Fruit fly (Drosophila melanogaster) whole organism, embryonic: ENCODE measurements around the gene g.

Experiments
- Bdp1 ChIP-seq: fragments of 200-800 bp; sonication (Bioruptor generic); optimal IDR thresholded peaks from 3 replicates; lab custom pipeline; 2016; ENCODE audit warnings: missing biosample characterization, missing genetic modification characterization
- Bteb2 ChIP-seq: fragments of 200-800 bp; sonication (Bioruptor generic); optimal IDR thresholded peaks from 2 replicates; lab custom pipeline; 2016; ENCODE audit warnings: missing biosample characterization, missing genetic modification characterization
- CG10274 ChIP-seq: fragments of 200-800 bp; sonication (Bioruptor generic); optimal IDR thresholded peaks from 3 replicates; lab custom pipeline; 2017; ENCODE audit warnings: missing biosample characterization, mild to moderate bottlenecking, missing genetic modification characterization
- CG10543 ChIP-seq: fragments of 200-800 bp; sonication (Bioruptor generic); optimal IDR thresholded peaks from 3 replicates; lab custom pipeline; 2017; ENCODE audit warnings: missing biosample characterization, mild to moderate bottlenecking, missing genetic modification characterization, moderate library complexity
- CG10979 ChIP-seq: fragments of 200-800 bp; sonication (Bioruptor generic); optimal IDR thresholded peaks from 2 replicates; lab custom pipeline; 2018; ENCODE audit warnings: missing biosample characterization, mild to moderate bottlenecking, missing genetic modification characterization, moderate library complexity
- CG11247 ChIP-seq: fragments of 200-800 bp; sonication (Bioruptor generic); IDR thresholded peaks from 2 replicates; pipeline ENCODE4 v1.3.6; 2022; ENCODE audit warnings: missing biosample characterization, missing genetic modification characterization
- CG12299 ChIP-seq: fragments of 200-800 bp; sonication (Bioruptor generic); optimal IDR thresholded peaks from 2 replicates; lab custom pipeline; 2018; ENCODE audit warnings: missing biosample characterization, mild to moderate bottlenecking, missing genetic modification characterization
- CG1603 ChIP-seq: fragments of 200-800 bp; sonication (Bioruptor generic); optimal IDR thresholded peaks from 2 replicates; lab custom pipeline; 2019; ENCODE audit warnings: missing biosample characterization, mild to moderate bottlenecking, missing genetic modification characterization, moderate library complexity
- CG17361 ChIP-seq: fragments of 200-800 bp; sonication (Bioruptor generic); IDR thresholded peaks from 3 replicates; pipeline ENCODE4 v1.3.6; 2022; ENCODE audit warnings: missing biosample characterization, missing genetic modification characterization
- CG18619 ChIP-seq: fragments of 200-800 bp; sonication (Bioruptor generic); optimal IDR thresholded peaks from 3 replicates; lab custom pipeline; 2017; ENCODE audit warnings: missing biosample characterization, mild to moderate bottlenecking, missing genetic modification characterization
- CG3847 ChIP-seq: fragments of 200-800 bp; sonication (Bioruptor generic); IDR thresholded peaks from 2 replicates; pipeline ENCODE4 v1.3.6; 2022; ENCODE audit warnings: missing biosample characterization, missing genetic modification characterization
- CG4328 ChIP-seq: fragments of 200-800 bp; sonication (Bioruptor generic); optimal IDR thresholded peaks from 3 replicates; lab custom pipeline; 2017; ENCODE audit warnings: missing biosample characterization, missing genetic modification reagents, missing genetic modification characterization
- CG4730 ChIP-seq: fragments of 200-800 bp; sonication (Bioruptor generic); IDR thresholded peaks from 2 replicates; pipeline ENCODE4 v1.3.6; 2022; ENCODE audit warnings: missing biosample characterization, missing genetic modification characterization
- CG6791 ChIP-seq: fragments of 200-800 bp; sonication (Bioruptor generic); IDR thresholded peaks from 3 replicates; pipeline ENCODE4 v1.3.6; 2022; ENCODE audit warnings: missing biosample characterization, missing genetic modification characterization; ENCODE audit not compliant: partially characterized antibody
- CG8924 ChIP-seq: fragments of 200-800 bp; optimal IDR thresholded peaks from 3 replicates; lab custom pipeline; 2019; ENCODE audit warnings: missing biosample characterization, mild to moderate bottlenecking, missing genetic modification characterization, moderate library complexity
- CG9609 ChIP-seq: fragments of 200-800 bp; sonication (Bioruptor generic); optimal IDR thresholded peaks from 3 replicates; lab custom pipeline; 2016; ENCODE audit warnings: missing biosample characterization, missing genetic modification characterization
- CG9727 ChIP-seq: fragments of 200-800 bp; sonication (Bioruptor generic); optimal IDR thresholded peaks from 3 replicates; lab custom pipeline; 2017; ENCODE audit warnings: missing biosample characterization, mild to moderate bottlenecking, missing genetic modification characterization
- CoRest ChIP-seq: fragments of 200-800 bp; sonication (Bioruptor generic); optimal IDR thresholded peaks from 3 replicates; lab custom pipeline; 2018; ENCODE audit warnings: missing biosample characterization, mild to moderate bottlenecking, missing genetic modification characterization, moderate library complexity
- Deaf1 ChIP-seq: fragments of 200-800 bp; optimal IDR thresholded peaks from 3 replicates; lab custom pipeline; 2019; ENCODE audit warnings: missing biosample characterization, mild to moderate bottlenecking, missing genetic modification characterization, moderate library complexity
- Dfd ChIP-seq, 2 experiments: fragments of >200 bp; optimal IDR thresholded peaks; 2 replicates each; lab custom pipeline; 2017; ENCODE audit warnings: missing biosample characterization in 2 of 2, missing genetic modification characterization in 2 of 2
- Dll ChIP-seq: fragments of 200-800 bp; sonication (Bioruptor generic); IDR thresholded peaks from 4 replicates; pipeline ENCODE4 v1.3.6; 2022; ENCODE audit warnings: missing biosample characterization, missing genetic modification characterization; ENCODE audit not compliant: partially characterized antibody
- Doc2 ChIP-seq: fragments of 200-800 bp; sonication (Bioruptor generic); IDR thresholded peaks from 2 replicates; pipeline ENCODE4 v1.3.6; 2022; ENCODE audit warnings: missing biosample characterization, missing genetic modification characterization
- Elba2 ChIP-seq: fragments of 200-800 bp; sonication (Bioruptor generic); optimal IDR thresholded peaks from 3 replicates; lab custom pipeline; 2016; ENCODE audit warnings: missing biosample characterization, missing genetic modification characterization
- HHEX ChIP-seq: fragments of 200-800 bp; sonication (Bioruptor generic); optimal IDR thresholded peaks from 3 replicates; lab custom pipeline; 2017; ENCODE audit warnings: missing biosample characterization, mild to moderate bottlenecking, missing genetic modification characterization, missing genetic modification reagents
- Hsf ChIP-seq: fragments of 200-800 bp; sonication (Bioruptor generic); optimal IDR thresholded peaks from 3 replicates; lab custom pipeline; 2016; ENCODE audit warnings: missing biosample characterization, missing genetic modification characterization
- Mes4 ChIP-seq: fragments of 200-800 bp; sonication (Bioruptor generic); optimal IDR thresholded peaks from 2 replicates; lab custom pipeline; 2016; ENCODE audit warnings: missing biosample characterization, missing genetic modification characterization
- Scr ChIP-seq: fragments of 200-800 bp; sonication (Bioruptor generic); IDR thresholded peaks from 2 replicates; pipeline ENCODE4 v1.3.6; 2022; ENCODE audit warnings: missing biosample characterization, missing genetic modification characterization; ENCODE audit not compliant: partially characterized antibody
- Six4 ChIP-seq: fragments of 200-800 bp; sonication (Bioruptor generic); optimal IDR thresholded peaks from 2 replicates; lab custom pipeline; 2016; ENCODE audit warnings: missing biosample characterization, missing genetic modification characterization
- TFAM ChIP-seq: fragments of 200-800 bp; sonication (Bioruptor generic); optimal IDR thresholded peaks from 2 replicates; lab custom pipeline; 2017; ENCODE audit warnings: missing biosample characterization, missing genetic modification characterization, inconsistent platforms
- Tbp ChIP-seq: fragments of >200 bp; optimal IDR thresholded peaks from 2 replicates; lab custom pipeline; 2018; ENCODE audit warnings: missing biosample characterization, missing genetic modification characterization
- ato ChIP-seq: fragments of 200-800 bp; sonication (Bioruptor generic); IDR thresholded peaks from 2 replicates; pipeline ENCODE4 v1.3.6; 2022; ENCODE audit warnings: missing biosample characterization, missing genetic modification characterization; ENCODE audit not compliant: partially characterized antibody
- bbx ChIP-seq: fragments of 200-800 bp; sonication (Bioruptor generic); IDR thresholded peaks from 2 replicates; pipeline ENCODE4 v1.3.6; 2022; ENCODE audit warnings: missing biosample characterization, missing genetic modification characterization; ENCODE audit not compliant: partially characterized antibody
- bcd ChIP-seq: fragments of 200-800 bp; sonication (Bioruptor generic); optimal IDR thresholded peaks from 2 replicates; lab custom pipeline; 2017; ENCODE audit warnings: missing biosample characterization, mild to moderate bottlenecking, missing genetic modification characterization
- crp ChIP-seq, 2 experiments: fragments of 200-800 bp; sonication (Bioruptor generic); optimal IDR thresholded peaks; 2 replicates in 1 of 2; 3 replicates in 1 of 2; lab custom pipeline; 2017; ENCODE audit warnings: missing biosample characterization in 2 of 2, missing genetic modification characterization in 2 of 2, mild to moderate bottlenecking in 1 of 2, moderate library complexity in 1 of 2
- eve ChIP-seq, 2 experiments: fragments of >200 bp; optimal IDR thresholded peaks; 2 replicates each; lab custom pipeline; 2017; ENCODE audit warnings: missing biosample characterization in 2 of 2, missing genetic modification characterization in 2 of 2
- gcm ChIP-seq: fragments of 200-800 bp; sonication (Bioruptor generic); optimal IDR thresholded peaks from 2 replicates; lab custom pipeline; 2019; ENCODE audit warnings: missing biosample characterization, mild to moderate bottlenecking, missing genetic modification characterization, moderate library complexity
- grn ChIP-seq: fragments of 200-800 bp; sonication (Bioruptor generic); optimal IDR thresholded peaks from 3 replicates; lab custom pipeline; 2017; ENCODE audit warnings: missing biosample characterization, missing genetic modification characterization
- lov ChIP-seq, 2 experiments: fragments of 200-800 bp in 1 of 2; fragments of >200 bp in 1 of 2; sonication (Bioruptor generic) in 1 of 2; IDR thresholded peaks in 1 of 2; optimal IDR thresholded peaks in 1 of 2; 2 replicates in 1 of 2; 3 replicates in 1 of 2; pipeline versions ENCODE4 v1.3.6 to Lab custom; 2017 to 2022; ENCODE audit warnings: missing biosample characterization in 1 of 2, missing genetic modification characterization in 1 of 2
- nau ChIP-seq: fragments of 200-800 bp; sonication (Bioruptor generic); optimal IDR thresholded peaks from 3 replicates; lab custom pipeline; 2017; ENCODE audit warnings: missing biosample characterization, mild to moderate bottlenecking, missing genetic modification characterization, missing genetic modification reagents
- phol ChIP-seq: fragments of 200-800 bp; sonication (Bioruptor generic); optimal IDR thresholded peaks from 3 replicates; lab custom pipeline; 2018; ENCODE audit warnings: missing biosample characterization, mild to moderate bottlenecking, missing genetic modification characterization, moderate library complexity
- pzg ChIP-seq: fragments of 200-800 bp; sonication (Bioruptor generic); optimal IDR thresholded peaks from 3 replicates; lab custom pipeline; 2018; ENCODE audit warnings: missing biosample characterization, mild to moderate bottlenecking, missing genetic modification characterization, moderate library complexity
- ranshi ChIP-seq: fragments of 200-800 bp; sonication (Bioruptor generic); IDR thresholded peaks from 2 replicates; pipeline ENCODE4 v1.3.6; 2022; ENCODE audit warnings: missing biosample characterization, missing genetic modification characterization
- run ChIP-seq: fragments of 200-800 bp; sonication (Bioruptor generic); optimal IDR thresholded peaks from 3 replicates; lab custom pipeline; 2018; ENCODE audit warnings: missing biosample characterization, mild to moderate bottlenecking, missing genetic modification characterization
- scrt ChIP-seq: fragments of 200-800 bp; sonication (Bioruptor generic); optimal IDR thresholded peaks from 2 replicates; lab custom pipeline; 2018; ENCODE audit warnings: missing biosample characterization, mild to moderate bottlenecking, missing genetic modification characterization, moderate library complexity
- sens ChIP-seq: fragments of 200-800 bp; sonication (Bioruptor generic); peaks from one replicate; lab custom pipeline; 2016; ENCODE audit warnings: missing biosample characterization, missing genetic modification characterization
- tgo ChIP-seq: fragments of 200-800 bp; sonication (Bioruptor generic); IDR thresholded peaks from 3 replicates; pipeline ENCODE4 v1.3.6; 2022; ENCODE audit warnings: missing biosample characterization, missing genetic modification characterization
- tup ChIP-seq: fragments of 200-800 bp; sonication (Bioruptor generic); optimal IDR thresholded peaks from 2 replicates; lab custom pipeline; 2016; ENCODE audit warnings: missing biosample characterization, mild to moderate bottlenecking, missing genetic modification characterization, moderate library complexity
- unpg ChIP-seq: fragments of 200-800 bp; sonication (Bioruptor generic); optimal IDR thresholded peaks from 3 replicates; lab custom pipeline; 2018; ENCODE audit warnings: missing biosample characterization, mild to moderate bottlenecking, missing genetic modification characterization, moderate library complexity
- usp ChIP-seq: fragments of >200 bp; optimal IDR thresholded peaks from 2 replicates; lab custom pipeline; 2017; ENCODE audit warnings: missing biosample characterization, missing genetic modification characterization
- wek ChIP-seq: fragments of 200-800 bp; sonication (Bioruptor generic); optimal IDR thresholded peaks from 3 replicates; lab custom pipeline; 2018; ENCODE audit warnings: missing biosample characterization, mild to moderate bottlenecking, missing genetic modification characterization, moderate library complexity
- zfh1 ChIP-seq: fragments of 200-800 bp; sonication (Bioruptor generic); IDR thresholded peaks from 3 replicates; pipeline ENCODE4 v1.3.6; 2022; ENCODE audit warnings: missing biosample characterization, missing genetic modification characterization

The g gene

dm6 chrX:13679565-13679964, 56.5 kb downstream of the g start (continued):
- TF ChIP-seq lov (optimal IDR thresholded peaks at IDR 0.05; lab: Kevin White, UChicago) (no peak), lov (GFP tag; IDR thresholded peaks at IDR 0.05; lab: Robert Waterston, UW) (no peak), CG17361 (peak; percentile 43; the same call in 1 of the 3 replicates), CG10979 (tag; lab: Kevin White, UChicago) (peak; percentile 33), ranshi (GFP tag; lab: Robert Waterston, UW) (no peak), TFAM (GFP tag; lab: Kevin White, UChicago) (no peak), phol (tag; lab: Kevin White, UChicago) (peak; percentile 44), run (tag; lab: Kevin White, UChicago) (no peak), Tbp (GFP tag; lab: Kevin White, UChicago) (no peak), usp (GFP tag; lab: Kevin White, UChicago) (no peak), bcd (GFP tag; lab: Kevin White, UChicago) (no peak), Doc2 (GFP tag; lab: Robert Waterston, UW) (no peak), CG11247 (GFP tag; lab: Robert Waterston, UW) (no peak), CG4730 (no peak), pzg (GFP tag; lab: Kevin White, UChicago) (no peak), crp (GFP tag; optimal IDR thresholded peaks at IDR 0.05; lab: Kevin White, UChicago) (no peak), nau (GFP tag; lab: Kevin White, UChicago) (no peak), eve (GFP tag; optimal IDR thresholded peaks at IDR 0.05; lab: Kevin White, UChicago) (no peak), tgo (GFP tag; lab: Robert Waterston, UW) (no peak), bbx (GFP tag; lab: Robert Waterston, UW) (no peak), sens (peak; percentile 19), CG8924 (tag; lab: Kevin White, UChicago) (no peak), unpg (GFP tag; lab: Kevin White, UChicago) (peak; percentile 53), Mes4 (GFP tag; lab: Kevin White, UChicago) (no peak), CG4328 (GFP tag; lab: Kevin White, UChicago) (no peak), CG9609 (GFP tag; lab: Kevin White, UChicago) (no peak), wek (GFP tag; lab: Kevin White, UChicago) (no peak), CG10543 (GFP tag; lab: Kevin White, UChicago) (no peak), CG6791 (GFP tag; lab: Robert Waterston, UW) (no peak), Dfd (GFP tag; optimal IDR thresholded peaks at IDR 0.05; lab: Kevin White, UChicago) (no peak), Elba2 (GFP tag; lab: Kevin White, UChicago) (no peak), gcm (GFP tag; lab: Kevin White, UChicago) (peak; percentile 26), zfh1 (GFP tag; lab: Robert Waterston, UW) (no peak), CG10274 (GFP tag; lab: Kevin White, UChicago) (no peak), Scr (no peak), Bdp1 (GFP tag; lab: Kevin White, UChicago) (no peak), ato (GFP tag; lab: Robert Waterston, UW) (no peak), Bteb2 (GFP tag; lab: Kevin White, UChicago) (no peak), CG9727 (GFP tag; lab: Kevin White, UChicago) (peak; percentile 41), Deaf1 (tag; lab: Kevin White, UChicago) (no peak), scrt (GFP tag; lab: Kevin White, UChicago) (no peak), tup (GFP tag; lab: Kevin White, UChicago) (no peak), Dll (GFP tag; lab: Robert Waterston, UW) (no peak), HHEX (GFP tag; lab: Kevin White, UChicago) (no peak), CG1603 (tag; lab: Kevin White, UChicago) (no peak), Six4 (GFP tag; lab: Kevin White, UChicago) (no peak), CG3847 (no peak), CoRest (peak; percentile 29), Hsf (GFP tag; lab: Kevin White, UChicago) (no peak), CG12299 (tag; lab: Kevin White, UChicago) (no peak), CG18619 (GFP tag; lab: Kevin White, UChicago) (no peak), grn (GFP tag; lab: Kevin White, UChicago) (no peak)
